Worm (Caenorhabditis elegans): ENCODE measurements around the gene irg-2.

The irg-2 gene

DNA sequence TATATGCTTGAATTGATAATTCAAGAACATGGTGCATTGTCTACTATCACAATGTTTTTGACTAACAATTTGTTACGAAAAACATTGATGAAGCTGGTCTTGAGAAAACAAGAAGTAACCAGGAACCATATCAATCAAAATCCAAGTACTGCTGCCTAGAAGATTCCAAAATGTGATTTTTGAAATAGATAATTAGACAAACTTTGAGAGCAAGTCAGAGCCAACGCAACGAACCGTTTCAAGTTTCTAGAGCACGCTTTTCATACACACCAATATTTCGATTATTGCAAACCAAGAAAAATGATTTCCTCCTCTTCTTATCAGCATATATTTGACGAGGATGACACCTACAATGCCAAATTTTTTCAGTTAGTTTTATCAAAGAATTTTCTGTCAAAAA, 25.2 kb upstream of the irg-2 start, which contains the start of gene srw-89:
Gene srw-89, plus strand, starts transcription at position 301 of the 400 bp plus-strand sequence.
- TF ChIP-seq hmbx-1 (tag; optimal IDR thresholded peaks at IDR 0.05): no peak
- TF ChIP-seq ceh-13 (GFP tag; optimal IDR thresholded peaks at IDR 0.05): no peak
- TF ChIP-seq hmg-4 (GFP tag; optimal IDR thresholded peaks at IDR 0.05): no peak
- TF ChIP-seq B0310.2 (tag; optimal IDR thresholded peaks at IDR 0.05): no peak
- TF ChIP-seq flt-1 (GFP tag; IDR thresholded peaks at IDR 0.05): no peak
- TF ChIP-seq pes-1 (GFP tag; IDR thresholded peaks at IDR 0.05): no peak
- no peak for TF ChIP-seq ama-1 (optimal IDR thresholded peaks at IDR 0.05)
- TF ChIP-seq hnd-1 (tag; optimal IDR thresholded peaks at IDR 0.05): no peak
- no peak for TF ChIP-seq ets-7 (tag; optimal IDR thresholded peaks at IDR 0.05)
- TF ChIP-seq ceh-36 (tag; optimal IDR thresholded peaks at IDR 0.05): no peak
- TF ChIP-seq aly-1 (tag; optimal IDR thresholded peaks at IDR 0.05): no peak
- TF ChIP-seq scrt-1 (GFP tag; IDR thresholded peaks at IDR 0.05): no peak
- no peak for TF ChIP-seq tbx-11 (GFP tag; IDR thresholded peaks at IDR 0.05)
- TF ChIP-seq F13C5.2 (tag; optimal IDR thresholded peaks at IDR 0.05): no peak

DNA sequence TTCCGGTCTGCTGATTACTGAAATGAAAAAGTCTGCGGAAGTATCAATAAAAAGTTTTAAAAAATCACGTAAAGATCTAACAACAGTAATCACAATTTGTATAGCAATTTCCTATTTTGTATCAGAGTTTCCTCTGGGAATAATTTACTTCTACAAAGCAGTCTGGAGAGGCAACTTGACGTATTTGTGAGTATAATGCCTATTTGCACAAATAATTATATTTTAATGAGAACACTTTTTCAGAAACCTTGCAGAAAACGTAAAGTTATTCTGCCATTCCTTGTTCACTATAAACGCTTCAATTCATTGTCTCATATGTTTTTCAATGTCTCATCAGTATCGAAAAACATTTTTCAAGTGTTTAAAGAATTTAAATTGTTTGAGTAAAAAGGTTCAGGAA, 23.4 kb upstream of the irg-2 start:
- TF ChIP-seq tra-4 (tag; optimal IDR thresholded peaks at IDR 0.05): no peak
- no peak for TF ChIP-seq hnd-1 (tag; optimal IDR thresholded peaks at IDR 0.05)
- no peak for TF ChIP-seq flt-1 (GFP tag; IDR thresholded peaks at IDR 0.05)
- no peak for TF ChIP-seq B0310.2 (tag; optimal IDR thresholded peaks at IDR 0.05)

DNA sequence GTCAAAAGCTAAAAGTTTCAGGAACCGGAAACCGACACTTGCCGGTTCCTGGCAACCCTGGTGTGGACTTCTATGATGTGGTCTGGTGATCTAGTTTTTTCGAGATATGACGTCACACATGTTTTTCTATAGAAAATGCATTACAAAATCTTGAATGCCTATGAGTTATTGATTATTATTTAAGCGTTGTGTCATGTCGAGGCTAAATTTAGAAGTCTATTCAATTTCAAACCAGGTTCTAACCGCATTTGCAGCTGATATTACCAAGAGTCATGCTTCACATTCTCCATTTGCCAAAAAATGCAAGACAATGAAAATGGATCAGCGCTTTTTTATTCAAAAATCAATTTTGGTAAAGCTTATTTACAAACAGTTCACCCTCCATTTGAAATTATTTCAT, 22.8 kb upstream of the irg-2 start, which contains the start of gene K09D9.3:
Gene K09D9.3, plus strand, starts transcription at position 301 of the 400 bp plus-strand sequence.
- TF ChIP-seq hnd-1 (tag; optimal IDR thresholded peaks at IDR 0.05): no peak
- no peak for TF ChIP-seq scrt-1 (GFP tag; IDR thresholded peaks at IDR 0.05)
- TF ChIP-seq B0310.2 (tag; optimal IDR thresholded peaks at IDR 0.05): no peak
- no peak for TF ChIP-seq hmbx-1 (tag; optimal IDR thresholded peaks at IDR 0.05)
- TF ChIP-seq ceh-13 (GFP tag; optimal IDR thresholded peaks at IDR 0.05): no peak
- no peak for TF ChIP-seq flt-1 (GFP tag; IDR thresholded peaks at IDR 0.05)
- TF ChIP-seq tbx-11 (GFP tag; IDR thresholded peaks at IDR 0.05): no peak
- no peak for TF ChIP-seq ama-1 (optimal IDR thresholded peaks at IDR 0.05)
- TF ChIP-seq ceh-36 (tag; optimal IDR thresholded peaks at IDR 0.05): no peak
- TF ChIP-seq sea-1 (GFP tag; conservative IDR thresholded peaks at IDR 0.05): no peak

DNA sequence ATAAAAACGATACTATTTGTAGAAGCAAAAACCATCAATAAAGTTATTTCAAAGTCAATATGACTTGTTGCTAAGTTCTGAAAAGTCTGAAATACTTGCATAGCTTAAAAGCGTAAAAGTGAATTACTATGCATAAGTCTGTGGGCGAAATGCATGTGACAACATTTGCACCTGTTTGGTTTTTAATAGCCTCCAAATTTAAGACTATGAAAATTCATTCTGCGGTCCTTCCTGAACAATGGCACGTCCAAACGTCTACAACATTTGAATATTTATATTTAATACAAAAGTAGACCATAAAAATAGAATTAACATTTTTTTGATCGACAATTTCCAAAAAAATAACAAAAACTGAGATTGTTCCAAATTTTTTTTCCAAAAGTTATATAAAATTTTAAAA, 20.2 kb upstream of the irg-2 start, which contains the start of gene K09D9.14:
Gene K09D9.14, minus strand, starts transcription at position 101 of the 400 bp plus-strand sequence.
- TF ChIP-seq tbx-11 (GFP tag; IDR thresholded peaks at IDR 0.05) (no peak), scrt-1 (GFP tag; IDR thresholded peaks at IDR 0.05) (no peak), sea-1 (GFP tag; conservative IDR thresholded peaks at IDR 0.05) (no peak), hmbx-1 (tag; optimal IDR thresholded peaks at IDR 0.05) (no peak), ceh-13 (GFP tag; optimal IDR thresholded peaks at IDR 0.05) (no peak), hnd-1 (tag; optimal IDR thresholded peaks at IDR 0.05) (no peak), tbx-37 (GFP tag; conservative IDR thresholded peaks at IDR 0.05) (no peak), hmg-4 (GFP tag; optimal IDR thresholded peaks at IDR 0.05) (no peak), pes-1 (GFP tag; IDR thresholded peaks at IDR 0.05) (no peak), F13C5.2 (tag; optimal IDR thresholded peaks at IDR 0.05) (no peak), ama-1 (optimal IDR thresholded peaks at IDR 0.05) (no peak), B0310.2 (tag; optimal IDR thresholded peaks at IDR 0.05) (no peak)

DNA sequence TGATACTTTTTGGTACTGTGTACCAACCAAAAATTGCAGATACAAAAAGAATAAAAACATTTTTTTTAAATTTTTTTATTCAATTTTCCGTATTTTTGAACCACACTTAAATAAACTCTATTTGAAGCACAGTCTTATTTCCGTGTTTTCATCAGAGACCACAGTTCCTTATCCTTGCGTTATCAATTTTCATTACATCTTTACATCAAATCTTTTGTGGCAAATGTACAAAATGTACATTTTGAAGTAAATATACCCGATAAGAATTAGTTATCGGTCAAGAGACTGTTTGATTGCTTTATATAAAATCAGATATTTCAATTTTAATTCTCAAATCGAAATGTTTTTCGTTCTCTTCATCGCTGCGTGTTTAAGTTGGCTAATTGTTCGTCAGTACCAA, 19.7 kb upstream of the irg-2 start, which contains the start of gene cyp-35A3:
Gene cyp-35A3, plus strand, starts transcription at position 301 of the 400 bp plus-strand sequence.
- TF ChIP-seq scrt-1 (GFP tag; IDR thresholded peaks at IDR 0.05): no peak
- TF ChIP-seq hnd-1 (tag; optimal IDR thresholded peaks at IDR 0.05): no peak
- no peak for TF ChIP-seq ceh-36 (tag; optimal IDR thresholded peaks at IDR 0.05)
- TF ChIP-seq F13C5.2 (tag; optimal IDR thresholded peaks at IDR 0.05): no peak
- no peak for TF ChIP-seq ceh-13 (GFP tag; optimal IDR thresholded peaks at IDR 0.05)
- no peak for TF ChIP-seq ama-1 (optimal IDR thresholded peaks at IDR 0.05)
- TF ChIP-seq pes-1 (GFP tag; IDR thresholded peaks at IDR 0.05): no peak
- TF ChIP-seq tbx-11 (GFP tag; IDR thresholded peaks at IDR 0.05): no peak

ce11 chrV:4024777-4025176, 17.2 kb upstream of the irg-2 start, which contains the start of gene K09D9.1:
Gene K09D9.1, plus strand, starts transcription at chrV:4025047.
- TF ChIP-seq scrt-1 (GFP tag; IDR thresholded peaks at IDR 0.05): no peak
- TF ChIP-seq tbx-37 (GFP tag; conservative IDR thresholded peaks at IDR 0.05): no peak
- no peak for TF ChIP-seq pes-1 (GFP tag; IDR thresholded peaks at IDR 0.05)
- TF ChIP-seq ama-1 (optimal IDR thresholded peaks at IDR 0.05): no peak
- TF ChIP-seq B0310.2 (tag; optimal IDR thresholded peaks at IDR 0.05): no peak
- no peak for TF ChIP-seq ceh-13 (GFP tag; optimal IDR thresholded peaks at IDR 0.05)
- TF ChIP-seq hmg-4 (GFP tag; optimal IDR thresholded peaks at IDR 0.05): no peak
- TF ChIP-seq tbx-11 (GFP tag; IDR thresholded peaks at IDR 0.05): no peak
- no peak for TF ChIP-seq flt-1 (GFP tag; IDR thresholded peaks at IDR 0.05)
- no peak for TF ChIP-seq ets-7 (tag; optimal IDR thresholded peaks at IDR 0.05)
- TF ChIP-seq hmbx-1 (tag; optimal IDR thresholded peaks at IDR 0.05): no peak

DNA sequence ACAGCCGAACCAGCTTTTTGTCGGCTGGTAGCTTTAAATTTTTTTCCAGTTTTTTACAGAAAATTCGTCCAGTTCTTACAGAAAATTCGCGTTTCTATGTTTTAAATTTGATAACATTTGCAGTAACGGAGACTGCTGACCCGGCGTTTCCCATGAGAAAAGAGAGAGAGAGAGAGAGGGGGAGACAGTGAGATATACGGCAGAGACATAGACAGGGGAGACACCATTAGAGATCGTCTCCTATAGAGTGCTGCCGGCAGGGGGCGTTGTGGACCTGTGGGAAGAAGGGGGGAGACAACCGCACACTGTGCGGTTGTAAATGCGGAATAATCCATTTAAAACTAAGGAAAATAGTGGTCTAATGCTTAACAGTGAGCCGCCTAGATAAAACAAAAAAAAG, 12.4 kb upstream of the irg-2 start:
- TF ChIP-seq flt-1 (GFP tag; IDR thresholded peaks at IDR 0.05): 0 out of 2 replicates have a peak, but pooled peaks have one; percentile 23
- no peak for TF ChIP-seq aly-1 (tag; optimal IDR thresholded peaks at IDR 0.05)

DNA sequence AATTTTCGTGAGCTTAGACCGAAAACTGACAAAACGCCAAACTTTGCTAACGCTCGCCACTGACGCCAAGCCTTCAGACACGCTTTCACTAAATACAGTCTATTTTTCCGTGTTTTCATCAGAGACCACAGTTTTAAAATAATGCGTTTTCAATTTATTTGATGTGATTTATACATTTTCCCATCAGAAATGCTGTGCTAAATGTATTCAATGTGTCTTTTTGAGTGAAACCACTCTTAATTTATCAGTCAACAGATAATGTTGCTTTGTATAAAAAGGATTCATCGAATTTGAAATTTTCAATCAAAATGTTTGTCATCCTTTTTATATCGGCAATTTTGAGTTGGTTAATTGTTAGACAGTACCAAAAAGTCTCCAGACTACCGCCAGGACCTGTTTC, 10.7 kb upstream of the irg-2 start, which contains the start of gene cyp-35A4:
Gene cyp-35A4, plus strand, starts transcription at position 301 of the 400 bp plus-strand sequence.
- no peak for TF ChIP-seq tra-4 (tag; optimal IDR thresholded peaks at IDR 0.05)
- TF ChIP-seq hnd-1 (tag; optimal IDR thresholded peaks at IDR 0.05): no peak
- TF ChIP-seq sea-1 (GFP tag; conservative IDR thresholded peaks at IDR 0.05): no peak
- no peak for TF ChIP-seq hmbx-1 (tag; optimal IDR thresholded peaks at IDR 0.05)
- TF ChIP-seq aly-1 (tag; optimal IDR thresholded peaks at IDR 0.05): no peak
- TF ChIP-seq tbx-37 (GFP tag; conservative IDR thresholded peaks at IDR 0.05): no peak
- no peak for TF ChIP-seq hmg-4 (GFP tag; optimal IDR thresholded peaks at IDR 0.05)
- TF ChIP-seq flt-1 (GFP tag; IDR thresholded peaks at IDR 0.05): no peak
- TF ChIP-seq F13C5.2 (tag; optimal IDR thresholded peaks at IDR 0.05): no peak
- no peak for TF ChIP-seq ceh-13 (GFP tag; optimal IDR thresholded peaks at IDR 0.05)
- TF ChIP-seq ets-7 (tag; optimal IDR thresholded peaks at IDR 0.05): no peak
- no peak for TF ChIP-seq tbx-11 (GFP tag; IDR thresholded peaks at IDR 0.05)
- no peak for TF ChIP-seq ama-1 (optimal IDR thresholded peaks at IDR 0.05)
- no peak for TF ChIP-seq pes-1 (GFP tag; IDR thresholded peaks at IDR 0.05)
- TF ChIP-seq B0310.2 (tag; optimal IDR thresholded peaks at IDR 0.05): no peak
- no peak for TF ChIP-seq scrt-1 (GFP tag; IDR thresholded peaks at IDR 0.05)
- TF ChIP-seq ceh-36 (tag; optimal IDR thresholded peaks at IDR 0.05): no peak

Data from whole organism, early embryonic.